Fruit fly (Drosophila melanogaster) whole organism, embryonic: ENCODE results near the gene Cbp20.

Experiments used
- Abd-B ChIP-seq: fragments of 200-800 bp; sonication (Bioruptor generic); optimal IDR thresholded peaks from 2 replicates; lab custom pipeline; 2018; ENCODE audit warnings: missing biosample characterization, mild to moderate bottlenecking, missing genetic modification characterization, moderate library complexity
- B-H1 ChIP-seq: fragments of 200-800 bp; sonication (Bioruptor generic); IDR thresholded peaks from 3 replicates; pipeline ENCODE4 v1.3.6; 2022; ENCODE audit warnings: missing biosample characterization, missing genetic modification characterization
- Bdp1 ChIP-seq: fragments of 200-800 bp; sonication (Bioruptor generic); optimal IDR thresholded peaks from 3 replicates; lab custom pipeline; 2016; ENCODE audit warnings: missing biosample characterization, missing genetic modification characterization
- CG10209 ChIP-seq: fragments of 200-800 bp; sonication (Bioruptor generic); optimal IDR thresholded peaks from 3 replicates; lab custom pipeline; 2017; ENCODE audit warnings: missing biosample characterization, mild to moderate bottlenecking, missing genetic modification characterization, missing genetic modification reagents
- CG10959 ChIP-seq: fragments of 200-800 bp; sonication (Bioruptor generic); IDR thresholded peaks from 2 replicates; pipeline ENCODE4 v1.3.6; 2022; ENCODE audit warnings: missing biosample characterization, missing genetic modification characterization
- CG11560 ChIP-seq: fragments of 200-800 bp; sonication (Bioruptor generic); IDR thresholded peaks from 3 replicates; pipeline ENCODE4 v1.3.6; 2022; ENCODE audit warnings: missing biosample characterization, missing genetic modification characterization
- CG12071 ChIP-seq: fragments of 200-800 bp; sonication (Bioruptor generic); optimal IDR thresholded peaks from 3 replicates; lab custom pipeline; 2018; ENCODE audit warnings: missing biosample characterization, mild to moderate bottlenecking, missing genetic modification characterization
- CG12104 ChIP-seq: fragments of 200-800 bp; sonication (Bioruptor generic); optimal IDR thresholded peaks from 3 replicates; lab custom pipeline; 2016; ENCODE audit warnings: missing biosample characterization, missing genetic modification characterization
- CG13287 ChIP-seq: fragments of 200-800 bp; sonication (Bioruptor generic); IDR thresholded peaks from 2 replicates; pipeline ENCODE4 v1.3.6; 2022; ENCODE audit warnings: missing biosample characterization, missing genetic modification characterization; ENCODE audit not compliant: partially characterized antibody
- CG13775 ChIP-seq: fragments of 200-800 bp; sonication (Bioruptor generic); optimal IDR thresholded peaks from 3 replicates; lab custom pipeline; 2017; ENCODE audit warnings: missing biosample characterization, mild to moderate bottlenecking, missing genetic modification characterization
- CG14014 ChIP-seq: fragments of 200-800 bp; sonication (Bioruptor generic); IDR thresholded peaks from 2 replicates; pipeline ENCODE4 v1.3.6; 2022; ENCODE audit warnings: missing biosample characterization, missing genetic modification characterization
- CG1647 ChIP-seq: fragments of 200-800 bp; sonication (Bioruptor generic); optimal IDR thresholded peaks from 3 replicates; lab custom pipeline; 2016; ENCODE audit warnings: missing biosample characterization, missing genetic modification characterization
- CG2116 ChIP-seq: fragments of 200-800 bp; sonication (Bioruptor generic); optimal IDR thresholded peaks from 3 replicates; lab custom pipeline; 2018; ENCODE audit warnings: missing biosample characterization, mild to moderate bottlenecking, missing genetic modification characterization
- CG2129 ChIP-seq: fragments of 200-800 bp; sonication (Bioruptor generic); IDR thresholded peaks from 2 replicates; pipeline ENCODE4 v1.3.6; 2022; ENCODE audit warnings: missing biosample characterization, missing genetic modification characterization; ENCODE audit not compliant: partially characterized antibody
- CG2678 ChIP-seq: fragments of 200-800 bp; sonication (Bioruptor generic); optimal IDR thresholded peaks from 3 replicates; lab custom pipeline; 2019; ENCODE audit warnings: missing biosample characterization, mild to moderate bottlenecking, missing genetic modification characterization, moderate library complexity
- CG31441 ChIP-seq: fragments of 200-800 bp; sonication (Bioruptor generic); IDR thresholded peaks from 2 replicates; pipeline ENCODE4 v1.3.6; 2022; ENCODE audit warnings: missing biosample characterization, missing genetic modification characterization
- CG3407 ChIP-seq: fragments of 200-800 bp; sonication (Bioruptor generic); optimal IDR thresholded peaks from 2 replicates; lab custom pipeline; 2018; ENCODE audit warnings: missing biosample characterization, mild to moderate bottlenecking, missing genetic modification characterization
- CG42726 ChIP-seq: fragments of 200-800 bp; sonication (Bioruptor generic); IDR thresholded peaks from 2 replicates; pipeline ENCODE4 v1.3.6; 2022; ENCODE audit warnings: missing biosample characterization, missing genetic modification characterization; ENCODE audit not compliant: partially characterized antibody
- CG4424 ChIP-seq: fragments of 200-800 bp; sonication (Bioruptor generic); optimal IDR thresholded peaks from 3 replicates; lab custom pipeline; 2016; ENCODE audit warnings: missing biosample characterization, missing genetic modification characterization
- CG5180 ChIP-seq: fragments of 200-800 bp; sonication (Bioruptor generic); optimal IDR thresholded peaks from 3 replicates; lab custom pipeline; 2017; ENCODE audit warnings: missing biosample characterization, missing genetic modification characterization, mild to moderate bottlenecking, moderate library complexity, missing genetic modification reagents
- CG6765 ChIP-seq: fragments of 200-800 bp; sonication (Bioruptor generic); optimal IDR thresholded peaks from 3 replicates; lab custom pipeline; 2017; ENCODE audit warnings: missing biosample characterization, mild to moderate bottlenecking, missing genetic modification characterization
- CG9876 ChIP-seq: fragments of 200-800 bp; sonication (Bioruptor generic); optimal IDR thresholded peaks from 2 replicates; lab custom pipeline; 2016; ENCODE audit warnings: missing biosample characterization, missing genetic modification characterization
- Drgx ChIP-seq: fragments of 200-800 bp; sonication (Bioruptor generic); IDR thresholded peaks from 2 replicates; pipeline ENCODE4 v1.3.6; 2022; ENCODE audit warnings: missing biosample characterization, missing genetic modification characterization
- Gsc ChIP-seq: fragments of 200-800 bp; sonication (Bioruptor generic); IDR thresholded peaks from 2 replicates; pipeline ENCODE4 v1.3.6; 2022; ENCODE audit warnings: missing biosample characterization, missing genetic modification characterization
- Gug ChIP-seq: fragments of 200-800 bp; sonication (Bioruptor generic); IDR thresholded peaks from 4 replicates; pipeline ENCODE4 v1.3.6; 2022; ENCODE audit warnings: missing biosample characterization, missing genetic modification characterization
- Hr51 ChIP-seq, 2 experiments: fragments of 200-800 bp; sonication (Bioruptor generic); optimal IDR thresholded peaks; 2 replicates in 1 of 2; 3 replicates in 1 of 2; lab custom pipeline; 2016 to 2018; ENCODE audit warnings: missing biosample characterization in 2 of 2, missing genetic modification characterization in 2 of 2, mild to moderate bottlenecking in 1 of 2, moderate library complexity in 1 of 2
- Kr ChIP-seq: fragments of 200-800 bp; sonication (Bioruptor generic); optimal IDR thresholded peaks from 2 replicates; lab custom pipeline; 2017; ENCODE audit warnings: missing biosample characterization, mild to moderate bottlenecking, missing genetic modification characterization
- Mad ChIP-seq: fragments of 200-800 bp; sonication (Bioruptor generic); optimal IDR thresholded peaks from 2 replicates; lab custom pipeline; 2016; ENCODE audit warnings: missing biosample characterization, missing genetic modification characterization
- Med ChIP-seq: fragments of 200-800 bp; sonication (Bioruptor generic); peaks from one replicate; lab custom pipeline; 2016; ENCODE audit warnings: missing biosample characterization, missing genetic modification characterization, mild to moderate bottlenecking, inconsistent platforms, moderate library complexity
- Neu2 ChIP-seq: fragments of 200-800 bp; sonication (Bioruptor generic); optimal IDR thresholded peaks from 3 replicates; lab custom pipeline; 2016; ENCODE audit warnings: missing biosample characterization, missing genetic modification characterization, borderline replicate concordance
- Oaz ChIP-seq: fragments of 200-800 bp; sonication (Bioruptor generic); IDR thresholded peaks from 2 replicates; pipeline ENCODE4 v1.3.6; 2022; ENCODE audit warnings: missing biosample characterization, missing genetic modification characterization
- Rfx ChIP-seq: fragments of 200-800 bp; sonication (Bioruptor generic); IDR thresholded peaks from 2 replicates; pipeline ENCODE4 v1.3.6; 2022; ENCODE audit warnings: missing biosample characterization, missing genetic modification characterization
- Side ChIP-seq: fragments of 200-800 bp; sonication (Bioruptor generic); optimal IDR thresholded peaks from 2 replicates; lab custom pipeline; 2016; ENCODE audit warnings: missing biosample characterization, missing genetic modification characterization
- Ssrp ChIP-seq: fragments of 200-800 bp; sonication (Bioruptor generic); optimal IDR thresholded peaks from 2 replicates; lab custom pipeline; 2018; ENCODE audit warnings: missing biosample characterization, mild to moderate bottlenecking, missing genetic modification characterization, moderate library complexity
- ab ChIP-seq: fragments of 200-800 bp; sonication (Bioruptor generic); optimal IDR thresholded peaks from 2 replicates; lab custom pipeline; 2016; ENCODE audit warnings: missing biosample characterization, missing genetic modification characterization
- ash1 ChIP-seq: fragments of 200-800 bp; sonication (Bioruptor generic); optimal IDR thresholded peaks from 2 replicates; lab custom pipeline; 2018; ENCODE audit warnings: missing biosample characterization, mild to moderate bottlenecking, missing genetic modification characterization
- bab2 ChIP-seq: fragments of 200-800 bp; sonication (Bioruptor generic); optimal IDR thresholded peaks from 2 replicates; lab custom pipeline; 2016; ENCODE audit warnings: missing biosample characterization, missing genetic modification characterization
- bcd ChIP-seq: fragments of 200-800 bp; sonication (Bioruptor generic); optimal IDR thresholded peaks from 2 replicates; lab custom pipeline; 2017; ENCODE audit warnings: missing biosample characterization, mild to moderate bottlenecking, missing genetic modification characterization
- chn ChIP-seq: fragments of 200-800 bp; sonication (Bioruptor generic); optimal IDR thresholded peaks from 2 replicates; lab custom pipeline; 2016; ENCODE audit warnings: missing biosample characterization, missing genetic modification characterization
- emc ChIP-seq: fragments of 200-800 bp; sonication (Bioruptor generic); optimal IDR thresholded peaks from 2 replicates; lab custom pipeline; 2016; ENCODE audit warnings: missing biosample characterization, missing genetic modification characterization
- fd64A ChIP-seq: fragments of 200-800 bp; sonication (Bioruptor generic); optimal IDR thresholded peaks from 3 replicates; lab custom pipeline; 2018; ENCODE audit warnings: missing biosample characterization, mild to moderate bottlenecking, missing genetic modification characterization
- ftz-f1 ChIP-seq: fragments of 200-800 bp; sonication (Bioruptor generic); optimal IDR thresholded peaks from 2 replicates; lab custom pipeline; 2016; ENCODE audit warnings: missing biosample characterization, missing genetic modification characterization
- gsb-n ChIP-seq: fragments of 200-800 bp; sonication (Bioruptor generic); optimal IDR thresholded peaks from 3 replicates; lab custom pipeline; 2018; ENCODE audit warnings: missing biosample characterization, mild to moderate bottlenecking, missing genetic modification characterization
- h ChIP-seq: fragments of >200 bp; optimal IDR thresholded peaks from 2 replicates; lab custom pipeline; 2017
- odd ChIP-seq: fragments of 200-800 bp; sonication (Bioruptor generic); optimal IDR thresholded peaks from 2 replicates; lab custom pipeline; 2017; ENCODE audit warnings: missing biosample characterization, mild to moderate bottlenecking, missing genetic modification characterization
- pb ChIP-seq: fragments of 200-800 bp; sonication (Bioruptor generic); optimal IDR thresholded peaks from 3 replicates; lab custom pipeline; 2016; ENCODE audit warnings: missing biosample characterization, missing genetic modification characterization
- repo ChIP-seq: fragments of 200-800 bp; sonication (Bioruptor generic); optimal IDR thresholded peaks from 2 replicates; lab custom pipeline; 2016; ENCODE audit warnings: missing biosample characterization, missing genetic modification characterization
- sens ChIP-seq: fragments of 200-800 bp; sonication (Bioruptor generic); peaks from one replicate; lab custom pipeline; 2016; ENCODE audit warnings: missing biosample characterization, missing genetic modification characterization
- slbo ChIP-seq: fragments of 200-800 bp; sonication (Bioruptor generic); IDR thresholded peaks from 2 replicates; pipeline ENCODE4 v1.3.6; 2022; ENCODE audit warnings: missing biosample characterization, missing genetic modification characterization
- z ChIP-seq: fragments of 200-800 bp; sonication (Bioruptor generic); IDR thresholded peaks from 3 replicates; pipeline ENCODE4 v1.3.6; 2022; ENCODE audit warnings: missing biosample characterization, missing genetic modification characterization

Gene Cbp20

dm6 chr3R:18167416-18168237 is 3.2 kb downstream of the Cbp20 start, which contains the start of gene wrd (continued):
- TF ChIP-seq Med = peak; percentile 82
- 0 out of 2 replicates have a peak, but pooled peaks have one; percentile 11 for TF ChIP-seq CG14014 (GFP tag; lab: Robert Waterston, UW)
- TF ChIP-seq h (lab: Kevin White, UChicago) = no peak
- no peak for TF ChIP-seq Bdp1 (GFP tag; lab: Kevin White, UChicago)
- TF ChIP-seq z (GFP tag; lab: Robert Waterston, UW) = no peak
- TF ChIP-seq Mad (GFP tag; lab: Kevin White, UChicago) = no peak
- no peak for TF ChIP-seq pb (GFP tag; lab: Kevin White, UChicago)
- TF ChIP-seq CG11560 (tag; lab: Robert Waterston, UW) = no peak
- TF ChIP-seq repo (GFP tag; lab: Kevin White, UChicago) = no peak
- TF ChIP-seq emc (GFP tag; lab: Kevin White, UChicago) = no peak
- no peak for TF ChIP-seq Kr (GFP tag; lab: Kevin White, UChicago)
- TF ChIP-seq bcd (GFP tag; lab: Kevin White, UChicago) = no peak
- no peak for TF ChIP-seq Side (GFP tag; lab: Kevin White, UChicago)
- peak; percentile 32 for TF ChIP-seq Ssrp (tag; lab: Kevin White, UChicago)
- no peak for TF ChIP-seq Neu2 (GFP tag; lab: Kevin White, UChicago)
- no peak for TF ChIP-seq CG3407 (GFP tag; lab: Kevin White, UChicago)
- peak; percentile 2 for TF ChIP-seq CG4424 (GFP tag; lab: Kevin White, UChicago)
- no peak for TF ChIP-seq gsb-n
- peak; percentile 75 for TF ChIP-seq ftz-f1 (GFP tag; lab: Kevin White, UChicago)
- TF ChIP-seq CG31441 = peak; percentile 27; the same call in 1 of the 2 replicates
- peak; percentile 62 for TF ChIP-seq CG13287 (GFP tag; lab: Robert Waterston, UW)
- TF ChIP-seq CG10209 (GFP tag; lab: Kevin White, UChicago) = no peak
- TF ChIP-seq Oaz = no peak
- no peak for TF ChIP-seq CG5180 (GFP tag; lab: Kevin White, UChicago)
- TF ChIP-seq CG6765 (GFP tag; lab: Kevin White, UChicago) = no peak
- TF ChIP-seq Abd-B (GFP tag; lab: Kevin White, UChicago) = peak; percentile 29
- peak; percentile 50; the same call in 1 of the 2 replicates for TF ChIP-seq slbo (GFP tag; lab: Robert Waterston, UW)
- TF ChIP-seq Rfx (GFP tag; lab: Robert Waterston, UW) = no peak
- no peak for TF ChIP-seq odd (GFP tag; lab: Kevin White, UChicago)
- TF ChIP-seq Drgx (GFP tag; lab: Robert Waterston, UW) = no peak
- TF ChIP-seq ab (GFP tag; lab: Kevin White, UChicago) = no peak
- TF ChIP-seq chn (GFP tag; lab: Kevin White, UChicago) = no peak
- no peak for TF ChIP-seq B-H1 (GFP tag; lab: Robert Waterston, UW)
- TF ChIP-seq CG12104 (GFP tag; lab: Kevin White, UChicago) = peak; percentile 17
- peak; percentile 47 for TF ChIP-seq CG2678 (tag; lab: Kevin White, UChicago)
- TF ChIP-seq Gsc (GFP tag; lab: Robert Waterston, UW) = no peak
- TF ChIP-seq bab2 (GFP tag; lab: Kevin White, UChicago) = peak; percentile 6
- TF ChIP-seq Gug = peak; percentile 51; the same call in 1 of the 4 replicates
- TF ChIP-seq CG2116 (GFP tag; lab: Kevin White, UChicago) = peak; percentile 1
- TF ChIP-seq CG2129 = no peak
- no peak for TF ChIP-seq CG42726 (GFP tag; lab: Robert Waterston, UW)
- TF ChIP-seq CG9876 = no peak
- no peak for TF ChIP-seq CG12071 (GFP tag; lab: Kevin White, UChicago)
- TF ChIP-seq fd64A (GFP tag; lab: Kevin White, UChicago) = no peak
- peak; percentile 19 for TF ChIP-seq CG13775 (GFP tag; lab: Kevin White, UChicago)
- TF ChIP-seq sens (GFP tag; lab: Kevin White, UChicago) = peak; percentile 71
- TF ChIP-seq CG10959 (GFP tag; lab: Robert Waterston, UW) = no peak
- no peak for TF ChIP-seq ash1 (GFP tag; lab: Kevin White, UChicago)
- peak in 1 of 2 experiments; percentile 40 for TF ChIP-seq Hr51 (GFP tag; optimal IDR thresholded peaks at IDR 0.05; lab: Kevin White, UChicago)
- TF ChIP-seq CG1647 = no peak
